Worm (Caenorhabditis elegans) whole organism, young adult: ENCODE data around the gene srd-36.

Experiments used
- B0019.2 ChIP-seq: fragments of 200-800 bp; sonication (Bioruptor generic); conservative IDR thresholded peaks from 2 replicates; pipeline ENCODE4 v1.3.6; 2022; ENCODE audit warnings: missing genetic modification reagents, missing genetic modification characterization, missing compliant biosample characterization
- F10E7.11 ChIP-seq: sonication (generic microtip); optimal IDR thresholded peaks from 2 replicates; lab custom pipeline; 2017; ENCODE audit warnings: mild to moderate bottlenecking, missing genetic modification characterization, moderate library complexity, missing compliant biosample characterization
- F23B12.7 ChIP-seq: sonication (generic microtip); optimal IDR thresholded peaks from 2 replicates; lab custom pipeline; 2017; ENCODE audit warnings: missing genetic modification characterization, mild to moderate bottlenecking, missing compliant biosample characterization, antibody characterized with exemption, moderate library complexity; ENCODE audit not compliant: insufficient read depth
- F37B4.10 ChIP-seq: fragments of 200-800 bp; sonication (Bioruptor generic); IDR thresholded peaks from 2 replicates; pipeline ENCODE4 v1.3.6; 2022; ENCODE audit warnings: missing genetic modification characterization, missing compliant biosample characterization
- F39B2.1 ChIP-seq: fragments of 200-800 bp; sonication (Bioruptor generic); IDR thresholded peaks from 2 replicates; pipeline ENCODE4 v1.3.6; 2022; ENCODE audit warnings: missing genetic modification reagents, missing genetic modification characterization, missing compliant biosample characterization
- F52B5.7 ChIP-seq: sonication (generic microtip); optimal IDR thresholded peaks from 2 replicates; lab custom pipeline; 2016; ENCODE audit warnings: mild to moderate bottlenecking, missing genetic modification characterization, missing compliant biosample characterization
- F55B11.4 ChIP-seq: sonication (generic microtip); optimal IDR thresholded peaks from 2 replicates; lab custom pipeline; 2016; ENCODE audit warnings: missing compliant biosample characterization, missing genetic modification characterization, borderline replicate concordance; ENCODE audit not compliant: insufficient read depth
- K11D2.4 ChIP-seq: fragments of 200-800 bp; sonication (Bioruptor generic); IDR thresholded peaks from 2 replicates; pipeline ENCODE4 v1.3.6; 2022; ENCODE audit warnings: missing genetic modification reagents, missing genetic modification characterization, missing compliant biosample characterization
- T07F8.4 ChIP-seq: sonication (generic microtip); optimal IDR thresholded peaks from 2 replicates; lab custom pipeline; 2016; ENCODE audit warnings: mild to moderate bottlenecking, missing genetic modification characterization, moderate library complexity, missing compliant biosample characterization
- Y53F4B.3 ChIP-seq: fragments of 200-800 bp; sonication (Bioruptor generic); IDR thresholded peaks from 2 replicates; pipeline ENCODE4 v1.3.6; 2022; ENCODE audit warnings: missing genetic modification reagents, missing genetic modification characterization, missing compliant biosample characterization
- Y53G8AR.9 ChIP-seq: fragments of 200-800 bp; sonication (Bioruptor generic); conservative IDR thresholded peaks from 2 replicates; pipeline ENCODE4 v1.3.6; 2022; ENCODE audit warnings: missing genetic modification reagents, missing genetic modification characterization, missing compliant biosample characterization
- Y67H2A.10 ChIP-seq: fragments of 200-800 bp; sonication (Bioruptor generic); conservative IDR thresholded peaks from 2 replicates; pipeline ENCODE4 v1.3.6; 2022; ENCODE audit warnings: missing genetic modification reagents, missing genetic modification characterization, missing compliant biosample characterization
- akir-1 ChIP-seq: fragments of 200-800 bp; sonication (Bioruptor generic); optimal IDR thresholded peaks from 2 replicates; lab custom pipeline; 2018; ENCODE audit warnings: mild to moderate bottlenecking, missing genetic modification characterization, moderate library complexity, missing compliant biosample characterization
- ama-1 ChIP-seq, 3 experiments: fragments of 150-350 bp in 1 of 3; sonication (generic microtip) in 2 of 3; optimal IDR thresholded peaks; 2 replicates each; lab custom pipeline; 2014 to 2018; ENCODE audit warnings: missing biosample characterization in 2 of 3, missing genetic modification characterization in 2 of 3, missing genetic modification reagents in 2 of 3
- aptf-2 ChIP-seq: fragments of 200-800 bp; sonication (Bioruptor generic); conservative IDR thresholded peaks from 2 replicates; pipeline ENCODE4 v1.3.6; 2022; ENCODE audit warnings: missing genetic modification reagents, missing genetic modification characterization, missing compliant biosample characterization
- attf-3 ChIP-seq: fragments of 200-800 bp; sonication (Bioruptor generic); conservative IDR thresholded peaks from 2 replicates; pipeline ENCODE4 v1.3.6; 2022; ENCODE audit warnings: missing genetic modification reagents, missing genetic modification characterization, missing compliant biosample characterization
- cebp-1 ChIP-seq, 2 experiments: fragments of 200-800 bp in 1 of 2; sonication (Bioruptor generic) in 1 of 2; sonication (generic microtip) in 1 of 2; IDR thresholded peaks in 1 of 2; optimal IDR thresholded peaks in 1 of 2; 2 replicates each; pipeline versions ENCODE4 v1.3.6 to Lab custom; 2017 to 2022; ENCODE audit warnings: missing compliant biosample characterization in 2 of 2, missing genetic modification characterization in 2 of 2, mild to moderate bottlenecking in 1 of 2, missing genetic modification reagents in 1 of 2, moderate library complexity in 1 of 2
- die-1 ChIP-seq: sonication (generic microtip); optimal IDR thresholded peaks from 2 replicates; lab custom pipeline; 2016; ENCODE audit warnings: missing genotype, mild to moderate bottlenecking, missing genetic modification characterization, missing compliant biosample characterization
- efl-1 ChIP-seq: fragments of 150-350 bp; optimal IDR thresholded peaks from 2 replicates; lab custom pipeline; 2014; ENCODE audit warnings: missing biosample characterization, missing genetic modification reagents, missing genetic modification characterization
- egl-18 ChIP-seq: fragments of 200-800 bp; sonication (Bioruptor generic); IDR thresholded peaks from 2 replicates; pipeline ENCODE4 v1.3.6; 2022; ENCODE audit warnings: missing genetic modification reagents, missing genetic modification characterization, missing compliant biosample characterization
- egrh-3 ChIP-seq: fragments of 200-800 bp; sonication (Bioruptor generic); IDR thresholded peaks from 2 replicates; pipeline ENCODE4 v1.3.6; 2022; ENCODE audit warnings: missing genetic modification reagents, missing genetic modification characterization, missing compliant biosample characterization
- fkh-3 ChIP-seq: sonication (generic microtip); optimal IDR thresholded peaks from 2 replicates; lab custom pipeline; 2016; ENCODE audit warnings: mild to moderate bottlenecking, missing genetic modification characterization, missing compliant biosample characterization
- him-1 ChIP-seq: sonication (generic microtip); optimal IDR thresholded peaks from 2 replicates; lab custom pipeline; 2016; ENCODE audit warnings: missing genotype, missing genetic modification reagents, missing genetic modification characterization, missing compliant biosample characterization
- hlh-26 ChIP-seq: fragments of 200-800 bp; sonication (Bioruptor generic); conservative IDR thresholded peaks from 2 replicates; pipeline ENCODE4 v1.3.6; 2022; ENCODE audit warnings: missing genetic modification reagents, missing genetic modification characterization, missing compliant biosample characterization
- lin-26 ChIP-seq: fragments of 200-800 bp; sonication (Bioruptor generic); IDR thresholded peaks from 2 replicates; pipeline ENCODE4 v1.3.6; 2022; ENCODE audit warnings: missing genetic modification reagents, missing genetic modification characterization, missing compliant biosample characterization
- lin-40 ChIP-seq: sonication (generic microtip); optimal IDR thresholded peaks from 2 replicates; lab custom pipeline; 2016; ENCODE audit warnings: missing genetic modification characterization, mild to moderate bottlenecking, missing compliant biosample characterization, missing genotype, missing genetic modification reagents
- lin-54 ChIP-seq: fragments of 200-800 bp; sonication (Bioruptor generic); optimal IDR thresholded peaks from 2 replicates; lab custom pipeline; 2018; ENCODE audit warnings: mild to moderate bottlenecking, missing genetic modification characterization, missing compliant biosample characterization
- lsy-27 ChIP-seq: sonication (generic microtip); optimal IDR thresholded peaks from 2 replicates; lab custom pipeline; 2017; ENCODE audit warnings: missing genetic modification characterization, mild to moderate bottlenecking, missing compliant biosample characterization, antibody characterized with exemption, missing genotype, borderline replicate concordance; ENCODE audit not compliant: insufficient read depth
- mes-4 ChIP-seq: sonication (generic microtip); optimal IDR thresholded peaks from 2 replicates; lab custom pipeline; 2016; ENCODE audit warnings: missing genotype, missing genetic modification characterization, missing compliant biosample characterization
- mxl-1 ChIP-seq: sonication (generic microtip); optimal IDR thresholded peaks from 2 replicates; lab custom pipeline; 2016; ENCODE audit warnings: missing genetic modification characterization, missing compliant biosample characterization
- nfya-2 ChIP-seq: fragments of 200-800 bp; sonication (Bioruptor generic); IDR thresholded peaks from 2 replicates; pipeline ENCODE4 v1.3.6; 2022; ENCODE audit warnings: missing genetic modification reagents, missing genetic modification characterization, missing compliant biosample characterization
- pha-4 ChIP-seq: fragments of 150-350 bp; sonication (generic microtip); optimal IDR thresholded peaks from 2 replicates; lab custom pipeline; 2014; ENCODE audit warnings: missing biosample characterization, missing genetic modification reagents, missing genetic modification characterization
- repo-1 ChIP-seq: sonication (generic microtip); optimal IDR thresholded peaks from 2 replicates; lab custom pipeline; 2017; ENCODE audit warnings: mild to moderate bottlenecking, missing genetic modification characterization, missing compliant biosample characterization
- sdz-38 ChIP-seq: sonication (generic microtip); optimal IDR thresholded peaks from 2 replicates; lab custom pipeline; 2016; ENCODE audit warnings: missing genotype, missing genetic modification characterization, missing compliant biosample characterization
- snpc-1.1 ChIP-seq: sonication (generic microtip); optimal IDR thresholded peaks from 2 replicates; lab custom pipeline; 2017; ENCODE audit warnings: missing genetic modification characterization, mild to moderate bottlenecking, missing compliant biosample characterization, antibody characterized with exemption, moderate library complexity, missing genotype, missing genetic modification reagents; ENCODE audit not compliant: insufficient read depth
- snpc-4 ChIP-seq, 5 experiments: fragments of 150-350 bp in 1 of 5; sonication (generic microtip) in 4 of 5; optimal IDR thresholded peaks; 2 replicates each; lab custom pipeline; 2014 to 2018; ENCODE audit warnings: missing genetic modification characterization in 5 of 5, missing biosample characterization in 3 of 5, antibody characterized with exemption in 2 of 5, mild to moderate bottlenecking in 2 of 5, missing compliant biosample characterization in 2 of 5, missing genotype in 2 of 5, moderate library complexity in 2 of 5, missing genetic modification reagents in 1 of 5
- sptf-2 ChIP-seq: fragments of 200-800 bp; sonication (Bioruptor generic); optimal IDR thresholded peaks from 2 replicates; lab custom pipeline; 2018; ENCODE audit warnings: mild to moderate bottlenecking, missing genetic modification characterization, missing compliant biosample characterization
- tbp1 ChIP-seq: fragments of 200-800 bp; sonication (Bioruptor generic); optimal IDR thresholded peaks from 2 replicates; lab custom pipeline; 2018; ENCODE audit warnings: mild to moderate bottlenecking, missing genetic modification characterization, missing compliant biosample characterization
- ztf-18 ChIP-seq: sonication (generic microtip); optimal IDR thresholded peaks from 2 replicates; lab custom pipeline; 2016; ENCODE audit warnings: missing genotype, mild to moderate bottlenecking, missing genetic modification characterization, missing compliant biosample characterization
- ztf-25 ChIP-seq: fragments of 200-800 bp; sonication (Bioruptor generic); IDR thresholded peaks from 2 replicates; pipeline ENCODE4 v1.3.6; 2022; ENCODE audit warnings: missing genetic modification reagents, missing genetic modification characterization, missing compliant biosample characterization
- ztf-3 ChIP-seq: fragments of 200-800 bp; sonication (Bioruptor generic); optimal IDR thresholded peaks from 2 replicates; lab custom pipeline; 2018; ENCODE audit warnings: mild to moderate bottlenecking, missing genetic modification characterization, missing compliant biosample characterization
- ztf-6 ChIP-seq: fragments of 200-800 bp; sonication (Bioruptor generic); IDR thresholded peaks from 2 replicates; pipeline ENCODE4 v1.3.6; 2022; ENCODE audit warnings: missing genetic modification reagents, missing genetic modification characterization, missing compliant biosample characterization

srd-36 gene

DNA sequence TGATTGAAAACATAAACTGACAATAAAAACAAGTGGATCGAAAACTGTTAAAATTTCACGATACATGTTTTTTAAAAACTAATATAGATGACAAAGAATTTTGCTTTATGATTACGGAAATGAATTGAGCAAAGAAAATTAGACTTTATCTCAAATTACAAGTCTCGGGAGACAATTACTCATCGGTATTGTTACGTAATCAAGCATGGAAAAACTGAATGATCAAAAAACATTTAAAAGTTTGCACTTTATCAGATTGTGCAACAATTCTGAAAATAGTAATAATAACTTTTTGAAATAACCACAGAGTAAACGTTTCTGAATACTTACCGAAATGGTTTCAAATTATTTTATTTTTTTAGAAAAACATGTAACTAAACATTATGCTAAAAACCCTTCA, 11.2 kb upstream of the srd-36 start, which contains the start of gene srd-43:
TSS of gene srd-43 (minus strand) at position 66 of the 400 bp plus-strand sequence.
- TF ChIP-seq sptf-2 (GFP tag; lab: Kevin White, UChicago) (no peak), sdz-38 (tag; lab: Kevin White, UChicago) (no peak), Y53G8AR.9 (GFP tag; lab: Robert Waterston, UW) (no peak), F10E7.11 (tag; lab: Kevin White, UChicago) (no peak), ztf-25 (GFP tag; lab: Robert Waterston, UW) (no peak), egrh-3 (GFP tag; lab: Robert Waterston, UW) (no peak), lin-26 (GFP tag; lab: Robert Waterston, UW) (no peak), ztf-6 (GFP tag; lab: Robert Waterston, UW) (no peak)

ce11 chrX:13303357-13303756, 8.8 kb upstream of the srd-36 start, which contains the start of gene srd-42:
Gene srd-42, minus strand, starts transcription at chrX:13303457.
- no peak for TF ChIP-seq Y53F4B.3 (GFP tag; lab: Robert Waterston, UW)

DNA sequence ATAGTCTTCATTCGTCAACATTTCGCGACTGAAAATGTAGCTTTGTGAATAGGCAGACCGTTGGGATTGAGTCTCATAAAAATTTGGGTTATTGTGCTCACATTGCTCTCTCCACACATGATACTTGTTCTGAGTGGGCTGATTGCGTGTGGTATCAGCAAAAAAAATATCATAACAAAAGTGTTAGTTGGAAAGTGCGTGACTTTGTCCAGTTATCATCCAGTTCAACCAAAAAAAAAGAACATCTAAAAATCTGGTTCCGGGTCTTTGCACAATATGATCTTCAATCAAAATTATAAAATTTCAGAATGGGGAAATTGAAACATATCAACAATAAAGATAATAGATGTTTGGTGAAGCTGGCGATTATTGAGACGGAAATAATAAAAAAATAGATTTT, 5.9 kb upstream of the srd-36 start, which contains the start of gene srd-39:
TSS of gene srd-39 (minus strand) at position 101 of the 400 bp plus-strand sequence.
- TF ChIP-seq F52B5.7 (tag; lab: Kevin White, UChicago) (no peak), die-1 (tag; lab: Kevin White, UChicago) (no peak), lin-54 (GFP tag; lab: Kevin White, UChicago) (no peak), ama-1 (optimal IDR thresholded peaks at IDR 0.05; lab: Kevin White, UChicago) (no peak), ama-1 (GFP tag; optimal IDR thresholded peaks at IDR 0.05; lab: Kevin White, UChicago) (no peak), aptf-2 (no peak), lin-40 (tag; lab: Kevin White, UChicago) (no peak), fkh-3 (tag; lab: Kevin White, UChicago) (no peak), egl-18 (GFP tag; lab: Robert Waterston, UW) (no peak), attf-3 (no peak), K11D2.4 (GFP tag; lab: Robert Waterston, UW) (no peak), mxl-1 (tag; lab: Kevin White, UChicago) (no peak), lin-26 (GFP tag; lab: Robert Waterston, UW) (no peak), efl-1 (no peak), ztf-3 (GFP tag; lab: Kevin White, UChicago) (no peak), snpc-4 (GFP tag; optimal IDR thresholded peaks at IDR 0.05; lab: Kevin White, UChicago) (no peak), snpc-4 (tag; optimal IDR thresholded peaks at IDR 0.05; lab: Kevin White, UChicago) (no peak), Y67H2A.10 (GFP tag; lab: Robert Waterston, UW) (no peak), ztf-18 (tag; lab: Kevin White, UChicago) (no peak), B0019.2 (GFP tag; lab: Robert Waterston, UW) (no peak)

DNA sequence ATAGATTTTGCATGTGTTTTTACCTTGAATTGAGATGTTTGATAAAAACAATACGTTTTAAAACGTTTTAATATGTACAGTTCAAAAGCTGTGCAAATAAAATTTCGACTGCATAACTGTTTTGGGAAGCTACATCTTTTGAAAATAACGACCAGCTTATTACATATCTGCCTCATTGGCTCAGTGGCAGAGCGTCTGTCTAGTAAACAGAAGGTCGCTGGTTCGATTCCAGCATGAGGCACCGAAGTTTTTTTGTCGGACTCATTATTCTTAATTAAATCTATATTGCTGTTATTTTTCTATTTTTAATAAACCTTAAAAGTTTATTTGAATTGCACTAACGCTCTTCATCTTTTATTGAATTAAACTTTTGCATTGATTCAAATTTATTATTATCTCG, 1.5 kb downstream of the srd-36 start:
- TF ChIP-seq pha-4 (tag; lab: Kevin White, UChicago) (no peak), F55B11.4 (tag; lab: Kevin White, UChicago) (no peak), repo-1 (tag; lab: Kevin White, UChicago) (no peak), lsy-27 (tag; lab: Kevin White, UChicago) (no peak), T07F8.4 (tag; lab: Kevin White, UChicago) (peak; percentile 4), mes-4 (tag; lab: Kevin White, UChicago) (peak; percentile 51), cebp-1 (GFP tag; IDR thresholded peaks at IDR 0.05; lab: Robert Waterston, UW) (no peak), cebp-1 (tag; optimal IDR thresholded peaks at IDR 0.05; lab: Kevin White, UChicago) (no peak), F23B12.7 (tag; lab: Kevin White, UChicago) (no peak), nfya-2 (GFP tag; lab: Robert Waterston, UW) (no peak), die-1 (tag; lab: Kevin White, UChicago) (peak; percentile 75), him-1 (tag; lab: Kevin White, UChicago) (peak; percentile 40), F39B2.1 (GFP tag; lab: Robert Waterston, UW) (no peak), hlh-26 (GFP tag; lab: Robert Waterston, UW) (no peak), lin-26 (GFP tag; lab: Robert Waterston, UW) (peak; percentile 81), akir-1 (GFP tag; lab: Kevin White, UChicago) (no peak), tbp1 (GFP tag; lab: Kevin White, UChicago) (peak; percentile 83), F37B4.10 (no peak), snpc-1.1 (tag; lab: Kevin White, UChicago) (peak; percentile 29)
